Fruit fly (Drosophila melanogaster) Kc167 (cell line): ENCODE results near the gene glob1.

Source experiments
- Myc ChIP-seq: fragments of >200 bp; optimal IDR thresholded peaks from 2 replicates; lab custom pipeline; 2017; ENCODE audit warnings: missing external identifiers
- Sin3A ChIP-seq: fragments of >200 bp; optimal IDR thresholded peaks from 2 replicates; lab custom pipeline; 2018; ENCODE audit warnings: missing external identifiers
- h ChIP-seq: fragments of >200 bp; optimal IDR thresholded peaks from 3 replicates; lab custom pipeline; 2018; ENCODE audit warnings: missing external identifiers
- insv ChIP-seq: fragments of >200 bp; optimal IDR thresholded peaks from 3 replicates; lab custom pipeline; 2018; ENCODE audit warnings: missing external identifiers
- psq ChIP-seq: fragments of >200 bp; optimal IDR thresholded peaks from 2 replicates; lab custom pipeline; 2017; ENCODE audit warnings: missing external identifiers
- ttk ChIP-seq: sonication (Bioruptor generic); optimal IDR thresholded peaks from 2 replicates; lab custom pipeline; 2017; ENCODE audit warnings: missing external identifiers

- TF ChIP-seq psq (lab: Kevin White, UChicago) (no peak), h (no peak), Myc (no peak), Sin3A (lab: Kevin White, UChicago) (no peak), insv (lab: Kevin White, UChicago) (no peak), ttk (lab: Kevin White, UChicago) (no peak)
Measured at dm6 chr3R:15898302-15898701, 6.1 kb downstream of the glob1 start.
